Worm (Caenorhabditis elegans): Measurements from ENCODE around the gene dpr-1.

dpr-1 gene

ce11 chrV:13942082-13942481 lies at the start of gene dpr-1:
Gene dpr-1, minus strand, starts transcription at chrV:13942182.
- TF ChIP-seq M03D4.4 (tag; optimal IDR thresholded peaks at IDR 0.05) (no peak), sem-2 (GFP tag; optimal IDR thresholded peaks at IDR 0.05) (no peak), blmp-1 (tag; optimal IDR thresholded peaks at IDR 0.05) (no peak), nhr-12 (tag; optimal IDR thresholded peaks at IDR 0.05) (no peak), unc-39 (tag; optimal IDR thresholded peaks at IDR 0.05) (no peak), elt-1 (tag; optimal IDR thresholded peaks at IDR 0.05; ENCODE audit: borderline replicate concordance, insufficient read depth) (no peak), ces-1 (GFP tag; optimal IDR thresholded peaks at IDR 0.05) (no peak), nhr-237 (tag; optimal IDR thresholded peaks at IDR 0.05) (no peak), ztf-11 (tag; optimal IDR thresholded peaks at IDR 0.05) (no peak), mls-2 (tag; optimal IDR thresholded peaks at IDR 0.05) (no peak), nhr-28 (tag; optimal IDR thresholded peaks at IDR 0.05) (no peak)

ce11 chrV:13986823-13987222 lies 44.8 kb upstream of the dpr-1 start:
- TF ChIP-seq blmp-1 (tag; optimal IDR thresholded peaks at IDR 0.05) = no peak
- TF ChIP-seq pha-4 (tag; optimal IDR thresholded peaks at IDR 0.05) = no peak
- no peak for TF ChIP-seq M03D4.4 (tag; optimal IDR thresholded peaks at IDR 0.05)
- no peak for TF ChIP-seq mab-5 (tag; optimal IDR thresholded peaks at IDR 0.05)

ce11 chrV:13984828-13985227 lies 42.8 kb upstream of the dpr-1 start, which contains the start of gene end-1:
Gene end-1, plus strand, starts transcription at chrV:13985128.
- no peak for TF ChIP-seq nhr-237 (tag; optimal IDR thresholded peaks at IDR 0.05)
- no peak for TF ChIP-seq ces-1 (GFP tag; optimal IDR thresholded peaks at IDR 0.05)

ce11 chrV:13981677-13982076 lies 39.7 kb upstream of the dpr-1 start:
- TF ChIP-seq lsy-2 (tag; optimal IDR thresholded peaks at IDR 0.05) (no peak), ces-1 (GFP tag; optimal IDR thresholded peaks at IDR 0.05) (no peak), hlh-1 (tag; optimal IDR thresholded peaks at IDR 0.05) (no peak), zip-8 (tag; optimal IDR thresholded peaks at IDR 0.05) (no peak), snpc-4 (tag; optimal IDR thresholded peaks at IDR 0.05) (no peak), M03D4.4 (tag; optimal IDR thresholded peaks at IDR 0.05) (no peak), nhr-237 (tag; optimal IDR thresholded peaks at IDR 0.05) (no peak), pha-4 (tag; optimal IDR thresholded peaks at IDR 0.05) (no peak), mep-1 (tag; optimal IDR thresholded peaks at IDR 0.05) (no peak), unc-62 (GFP tag; optimal IDR thresholded peaks at IDR 0.05) (no peak), unc-120 (tag; optimal IDR thresholded peaks at IDR 0.05; ENCODE audit: poor library complexity, severe bottlenecking) (no peak), ztf-11 (tag; optimal IDR thresholded peaks at IDR 0.05) (no peak), sptf-1 (tag; optimal IDR thresholded peaks at IDR 0.05) (no peak), cnd-1 (tag; optimal IDR thresholded peaks at IDR 0.05) (no peak), mls-2 (tag; optimal IDR thresholded peaks at IDR 0.05) (no peak), elt-1 (tag; optimal IDR thresholded peaks at IDR 0.05; ENCODE audit: borderline replicate concordance, insufficient read depth) (no peak), drap-1 (GFP tag; optimal IDR thresholded peaks at IDR 0.05) (no peak), elt-3 (tag; optimal IDR thresholded peaks at IDR 0.05) (no peak)

- TF ChIP-seq sem-2 (GFP tag; optimal IDR thresholded peaks at IDR 0.05) = no peak
- no peak for TF ChIP-seq nhr-237 (tag; optimal IDR thresholded peaks at IDR 0.05)
- no peak for TF ChIP-seq ceh-83 (GFP tag; optimal IDR thresholded peaks at IDR 0.05)
- TF ChIP-seq lin-13 (tag; optimal IDR thresholded peaks at IDR 0.05) = no peak
- no peak for TF ChIP-seq mls-2 (tag; optimal IDR thresholded peaks at IDR 0.05)
- no peak for TF ChIP-seq elt-1 (tag; optimal IDR thresholded peaks at IDR 0.05; ENCODE audit: borderline replicate concordance, insufficient read depth)
- no peak for TF ChIP-seq bed-3 (GFP tag; optimal IDR thresholded peaks at IDR 0.05)
- no peak for TF ChIP-seq ces-1 (GFP tag; optimal IDR thresholded peaks at IDR 0.05)
- TF ChIP-seq nhr-12 (tag; optimal IDR thresholded peaks at IDR 0.05) = no peak
- no peak for TF ChIP-seq flh-1 (GFP tag; optimal IDR thresholded peaks at IDR 0.05)
- TF ChIP-seq lsy-2 (tag; optimal IDR thresholded peaks at IDR 0.05) = no peak
- TF ChIP-seq ceh-39 (tag; optimal IDR thresholded peaks at IDR 0.05) = no peak
- no peak for TF ChIP-seq tbx-8 (GFP tag; optimal IDR thresholded peaks at IDR 0.05)
- no peak for TF ChIP-seq sptf-1 (tag; optimal IDR thresholded peaks at IDR 0.05)
- no peak for TF ChIP-seq hlh-1 (tag; optimal IDR thresholded peaks at IDR 0.05)
- TF ChIP-seq nhr-76 (tag; optimal IDR thresholded peaks at IDR 0.05) = no peak
- no peak for TF ChIP-seq mab-5 (tag; optimal IDR thresholded peaks at IDR 0.05)
- no peak for TF ChIP-seq ceh-43 (GFP tag; optimal IDR thresholded peaks at IDR 0.05)
Observed at ce11 chrV:13980807-13981206, 38.8 kb upstream of the dpr-1 start, which contains the start of gene eol-1. Gene eol-1, minus strand, starts transcription at chrV:13980907.
